Fruit fly (Drosophila melanogaster) whole organism, pupa: ENCODE results near the gene CG8132.

Source experiments
- CG13204 ChIP-seq: fragments of 200-800 bp; sonication (Bioruptor generic); optimal IDR thresholded peaks from 2 replicates; lab custom pipeline; 2018; ENCODE audit warnings: missing biosample characterization, mild to moderate bottlenecking, missing genetic modification characterization, moderate library complexity
- CG34367 ChIP-seq: fragments of 200-800 bp; sonication (Bioruptor generic); optimal IDR thresholded peaks from 2 replicates; lab custom pipeline; 2018; ENCODE audit warnings: missing biosample characterization, mild to moderate bottlenecking, missing genetic modification characterization
- CG4496 ChIP-seq: fragments of 200-800 bp; sonication (Bioruptor generic); IDR thresholded peaks from 3 replicates; pipeline ENCODE4 v1.3.6; 2022; ENCODE audit warnings: missing biosample characterization, missing genetic modification characterization
- Pif1B ChIP-seq: fragments of 200-800 bp; sonication (Bioruptor generic); optimal IDR thresholded peaks from 3 replicates; lab custom pipeline; 2016; ENCODE audit warnings: missing biosample characterization, missing genetic modification characterization

DNA sequence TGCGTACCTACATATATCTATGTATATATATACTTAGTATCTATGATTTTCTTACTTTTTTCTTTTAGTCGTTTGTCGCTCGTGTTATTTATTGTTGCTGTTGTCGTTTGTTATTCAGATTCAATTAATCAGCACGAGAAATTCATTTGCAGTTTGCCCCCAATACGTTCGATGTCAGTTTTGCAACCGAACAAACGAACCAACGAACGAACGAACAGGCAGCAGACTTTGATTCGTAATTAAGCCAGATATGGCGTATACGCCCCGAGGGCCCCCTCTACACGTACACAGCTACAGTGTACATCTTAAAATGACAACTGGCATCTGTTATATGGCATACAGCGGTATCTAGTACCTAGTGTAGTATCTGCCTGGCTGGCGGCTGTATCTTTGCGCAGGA lies 32.0 kb downstream of the CG8132 start:
- TF ChIP-seq CG4496 (GFP tag; lab: Robert Waterston, UW) (no peak), Pif1B (GFP tag; lab: Kevin White, UChicago) (no peak), CG34367 (no peak), CG13204 (GFP tag; lab: Kevin White, UChicago) (no peak)
